Worm (Caenorhabditis elegans) whole organism, L2 larva: ENCODE results near the gene F56D1.1.

Experiments
- F13H6.1 ChIP-seq: sonication (generic microtip); optimal IDR thresholded peaks from 2 replicates; lab custom pipeline; 2016; ENCODE audit warnings: missing genetic modification characterization, missing compliant biosample characterization
- ama-1 ChIP-seq: fragments of 150-350 bp; optimal IDR thresholded peaks from 2 replicates; lab custom pipeline; 2018; ENCODE audit warnings: inconsistent platforms
- ceh-82 ChIP-seq: fragments of 150-350 bp; optimal IDR thresholded peaks from 2 replicates; lab custom pipeline; 2014; ENCODE audit warnings: missing biosample characterization, missing genetic modification characterization
- elt-1 ChIP-seq: fragments of 150-350 bp; optimal IDR thresholded peaks from 2 replicates; lab custom pipeline; 2014; ENCODE audit warnings: missing biosample characterization, missing genetic modification characterization
- fos-1 ChIP-seq: fragments of 150-350 bp; optimal IDR thresholded peaks from 2 replicates; lab custom pipeline; 2014; ENCODE audit warnings: missing biosample characterization, missing genetic modification characterization
- lin-13 ChIP-seq: fragments of 150-350 bp; optimal IDR thresholded peaks from 2 replicates; lab custom pipeline; 2014; ENCODE audit warnings: missing biosample characterization, missing genetic modification reagents, missing genetic modification characterization
- nhr-237 ChIP-seq: fragments of 150-350 bp; optimal IDR thresholded peaks from 2 replicates; lab custom pipeline; 2014; ENCODE audit warnings: missing biosample characterization, missing genetic modification characterization
- nhr-77 ChIP-seq: fragments of 150-350 bp; optimal IDR thresholded peaks from 2 replicates; lab custom pipeline; 2014; ENCODE audit warnings: missing biosample characterization, missing genetic modification characterization
- sma-3 ChIP-seq: sonication (generic microtip); optimal IDR thresholded peaks from 2 replicates; lab custom pipeline; 2016; ENCODE audit warnings: missing genetic modification reagents, missing genetic modification characterization, missing compliant biosample characterization
- snpc-4 ChIP-seq: fragments of 150-350 bp; optimal IDR thresholded peaks from 2 replicates; lab custom pipeline; 2014; ENCODE audit warnings: missing biosample characterization, missing genetic modification characterization
- unc-39 ChIP-seq: fragments of 150-350 bp; optimal IDR thresholded peaks from 2 replicates; lab custom pipeline; 2014; ENCODE audit warnings: missing biosample characterization, missing genetic modification characterization
- zag-1 ChIP-seq: fragments of 150-350 bp; optimal IDR thresholded peaks from 2 replicates; lab custom pipeline; 2014; ENCODE audit warnings: missing biosample characterization, missing genetic modification characterization
- ztf-11 ChIP-seq: sonication (generic microtip); optimal IDR thresholded peaks from 2 replicates; lab custom pipeline; 2017; ENCODE audit warnings: missing biosample characterization, missing genetic modification characterization

- TF ChIP-seq F13H6.1 (tag; lab: Kevin White, UChicago), result no peak
- no peak for TF ChIP-seq ama-1 (lab: Kevin White, UChicago)
- TF ChIP-seq zag-1 (tag; lab: Kevin White, UChicago), result no peak
- TF ChIP-seq ztf-11, result no peak
- no peak for TF ChIP-seq nhr-77 (tag; lab: Kevin White, UChicago)
- TF ChIP-seq lin-13 (GFP tag; lab: Kevin White, UChicago), result no peak
- no peak for TF ChIP-seq nhr-237 (tag; lab: Kevin White, UChicago)
- TF ChIP-seq elt-1 (tag; lab: Kevin White, UChicago), result no peak
- TF ChIP-seq fos-1, result peak; percentile 43
- TF ChIP-seq ceh-82 (tag; lab: Kevin White, UChicago), result no peak
- no peak for TF ChIP-seq snpc-4 (tag; lab: Kevin White, UChicago)
- no peak for TF ChIP-seq unc-39
- no peak for TF ChIP-seq sma-3 (GFP tag; lab: Kevin White, UChicago)
These were observed 37.1 kb downstream of the F56D1.1 start, which contains the start of gene ZK177.3 for ce11 chrII:5515542-5515941.
